Fruit fly (Drosophila melanogaster) whole organism, adult: ENCODE data around the gene CG11617.
A peak's percentile ranks its signal among the peaks of the same experiment; 100 is the strongest.

Source experiments
- CG11617 ChIP-seq: fragments of 200-800 bp; sonication (Bioruptor generic); optimal IDR thresholded peaks from 2 replicates; lab custom pipeline; 2017; ENCODE audit warnings: mild to moderate bottlenecking, missing biosample characterization, missing genetic modification reagents, missing genetic modification characterization
- CG12768 ChIP-seq: fragments of 200-800 bp; sonication (Bioruptor generic); optimal IDR thresholded peaks from 2 replicates; lab custom pipeline; 2017; ENCODE audit warnings: missing biosample characterization, missing genetic modification characterization, mild to moderate bottlenecking, moderate library complexity, missing genetic modification reagents
- CG14711 ChIP-seq: fragments of 200-800 bp; sonication (Bioruptor generic); optimal IDR thresholded peaks from 2 replicates; lab custom pipeline; 2018; ENCODE audit warnings: missing biosample characterization, mild to moderate bottlenecking, missing genetic modification characterization, moderate library complexity
- CG1620 ChIP-seq: fragments of 200-800 bp; sonication (Bioruptor generic); optimal IDR thresholded peaks from 2 replicates; lab custom pipeline; 2016; ENCODE audit warnings: missing biosample characterization, missing genetic modification characterization
- CG33017 ChIP-seq: fragments of 200-800 bp; sonication (Bioruptor generic); optimal IDR thresholded peaks from 2 replicates; lab custom pipeline; 2018; ENCODE audit warnings: missing biosample characterization, mild to moderate bottlenecking, missing genetic modification characterization, moderate library complexity
- CG5204 ChIP-seq: fragments of 200-800 bp; sonication (Bioruptor generic); optimal IDR thresholded peaks from 2 replicates; lab custom pipeline; 2016; ENCODE audit warnings: missing biosample characterization, missing genetic modification characterization
- CG7045 ChIP-seq: fragments of 200-800 bp; sonication (Bioruptor generic); optimal IDR thresholded peaks from 2 replicates; lab custom pipeline; 2017; ENCODE audit warnings: missing biosample characterization, mild to moderate bottlenecking, missing genetic modification characterization
- CG7101 ChIP-seq: fragments of 200-800 bp; sonication (Bioruptor generic); optimal IDR thresholded peaks from 2 replicates; lab custom pipeline; 2018; ENCODE audit warnings: missing biosample characterization, mild to moderate bottlenecking, missing genetic modification characterization, moderate library complexity
- Clk ChIP-seq: fragments of 200-800 bp; sonication (Bioruptor generic); optimal IDR thresholded peaks from 2 replicates; lab custom pipeline; 2017; ENCODE audit warnings: missing biosample characterization, missing genetic modification characterization
- Crg-1 ChIP-seq: fragments of 200-800 bp; sonication (Bioruptor generic); optimal IDR thresholded peaks from 2 replicates; lab custom pipeline; 2016; ENCODE audit warnings: missing biosample characterization, missing genetic modification characterization
- Hr96 ChIP-seq: fragments of 200-800 bp; sonication (Bioruptor generic); optimal IDR thresholded peaks from 2 replicates; lab custom pipeline; 2016; ENCODE audit warnings: missing biosample characterization, missing genetic modification characterization
- Mnt ChIP-seq: fragments of 200-800 bp; sonication (Bioruptor generic); optimal IDR thresholded peaks from 2 replicates; lab custom pipeline; 2016; ENCODE audit warnings: missing biosample characterization, mild to moderate bottlenecking, missing genetic modification characterization
- bab1 ChIP-seq: fragments of 200-800 bp; sonication (Bioruptor generic); optimal IDR thresholded peaks from 3 replicates; lab custom pipeline; 2019; ENCODE audit warnings: missing biosample characterization, mild to moderate bottlenecking, missing genetic modification characterization, moderate library complexity
- cic ChIP-seq: fragments of 200-800 bp; sonication (Bioruptor generic); optimal IDR thresholded peaks from 2 replicates; lab custom pipeline; 2017; ENCODE audit warnings: missing biosample characterization, mild to moderate bottlenecking, missing genetic modification characterization, moderate library complexity
- cnc ChIP-seq, 2 experiments: fragments of >200 bp; optimal IDR thresholded peaks; 2 replicates each; lab custom pipeline; 2017
- kay ChIP-seq: fragments of 200-800 bp; sonication (Bioruptor generic); peaks from one replicate; lab custom pipeline; 2016; ENCODE audit warnings: missing biosample characterization, missing genetic modification characterization, borderline replicate concordance
- ovo ChIP-seq: fragments of 200-800 bp; sonication (Bioruptor generic); optimal IDR thresholded peaks from 2 replicates; lab custom pipeline; 2016; ENCODE audit warnings: missing biosample characterization, missing genetic modification characterization
- pad ChIP-seq: fragments of 200-800 bp; sonication (Bioruptor generic); optimal IDR thresholded peaks from 3 replicates; lab custom pipeline; 2017; ENCODE audit warnings: missing biosample characterization, missing genetic modification characterization, mild to moderate bottlenecking, moderate library complexity, missing genetic modification reagents
- tj ChIP-seq: fragments of 200-800 bp; sonication (Bioruptor generic); optimal IDR thresholded peaks from 3 replicates; lab custom pipeline; 2017; ENCODE audit warnings: missing biosample characterization, mild to moderate bottlenecking, missing genetic modification characterization, moderate library complexity
- toe ChIP-seq: fragments of 200-800 bp; sonication (Bioruptor generic); optimal IDR thresholded peaks from 2 replicates; lab custom pipeline; 2016; ENCODE audit warnings: missing biosample characterization, missing genetic modification characterization

Gene CG11617

DNA sequence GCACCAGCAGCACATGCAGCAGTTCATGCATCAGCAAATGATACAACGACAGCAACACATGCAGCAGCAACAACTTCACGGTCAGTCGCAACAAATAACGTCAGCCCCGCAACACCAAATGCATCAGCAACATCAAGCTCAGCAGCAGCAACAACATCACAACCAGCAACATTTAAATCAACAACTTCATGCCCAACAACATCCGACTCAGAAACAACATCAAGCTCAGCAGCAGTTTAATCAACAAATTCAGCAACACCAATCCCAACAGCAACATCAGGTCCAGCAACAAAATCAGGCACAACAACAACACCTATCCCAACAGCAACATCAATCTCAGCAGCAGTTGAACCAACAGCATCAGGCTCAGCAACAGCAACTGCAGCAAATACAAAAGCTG, 11.4 kb downstream of the CG11617 start:
- TF ChIP-seq toe (GFP tag; lab: Kevin White, UChicago) = no peak
- TF ChIP-seq CG11617 = no peak
- TF ChIP-seq cnc (optimal IDR thresholded peaks at IDR 0.05; lab: Kevin White, UChicago) = no peak

DNA sequence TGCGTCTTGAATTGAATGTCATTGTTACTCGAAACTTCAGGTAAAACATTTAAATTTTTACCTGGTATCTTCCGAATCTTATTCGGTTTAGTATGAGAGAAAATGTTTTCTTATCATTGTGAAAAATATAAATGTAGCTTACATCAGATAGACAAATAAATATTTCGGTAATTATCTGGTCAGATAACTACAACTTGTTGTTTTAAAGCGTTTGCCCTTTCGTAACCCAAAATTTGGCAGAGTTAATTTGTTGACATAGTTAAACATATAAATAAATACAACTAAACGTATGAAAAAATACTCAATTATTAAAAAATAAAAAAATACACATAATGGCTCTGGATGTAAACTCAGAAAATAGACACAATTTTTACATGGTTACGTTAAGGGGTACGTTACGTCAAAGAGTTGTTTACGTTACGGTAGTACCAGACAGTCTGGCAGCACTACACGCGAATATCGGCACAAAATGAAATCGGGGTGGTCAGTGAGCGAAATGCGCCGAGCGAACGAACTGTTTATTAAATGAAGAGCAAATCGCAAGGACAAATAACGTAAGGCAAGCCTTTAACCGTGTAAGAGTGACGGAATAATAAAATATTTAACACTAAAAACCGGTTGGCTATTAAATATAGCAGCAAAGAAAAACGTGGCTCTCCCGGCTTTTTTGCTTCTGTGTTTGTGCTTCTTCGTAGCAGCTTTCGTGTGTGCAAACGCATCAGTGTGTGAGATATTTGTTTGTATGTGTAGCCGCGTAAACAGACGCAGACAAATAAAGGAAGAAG, 24.5 kb downstream of the CG11617 start:
- TF ChIP-seq CG7045 (GFP tag; lab: Kevin White, UChicago) (peak; percentile 19), CG11617 (no peak), Hr96 (no peak), Clk (GFP tag; lab: Kevin White, UChicago) (no peak), toe (GFP tag; lab: Kevin White, UChicago) (no peak), CG14711 (tag; lab: Kevin White, UChicago) (no peak), ovo (GFP tag; lab: Kevin White, UChicago) (no peak), CG5204 (GFP tag; lab: Kevin White, UChicago) (no peak), CG12768 (GFP tag; lab: Kevin White, UChicago) (peak; percentile 5), CG7101 (tag; lab: Kevin White, UChicago) (no peak), pad (peak; percentile 35), kay (GFP tag; lab: Kevin White, UChicago) (peak; percentile 93), cnc (optimal IDR thresholded peaks at IDR 0.05; lab: Kevin White, UChicago) (no peak), CG33017 (no peak), tj (GFP tag; lab: Kevin White, UChicago) (peak; percentile 12), Mnt (peak; percentile 77), Crg-1 (peak; percentile 5), bab1 (peak; percentile 13), CG1620 (GFP tag; lab: Kevin White, UChicago) (no peak), cic (GFP tag; lab: Kevin White, UChicago) (peak; percentile 61)

DNA sequence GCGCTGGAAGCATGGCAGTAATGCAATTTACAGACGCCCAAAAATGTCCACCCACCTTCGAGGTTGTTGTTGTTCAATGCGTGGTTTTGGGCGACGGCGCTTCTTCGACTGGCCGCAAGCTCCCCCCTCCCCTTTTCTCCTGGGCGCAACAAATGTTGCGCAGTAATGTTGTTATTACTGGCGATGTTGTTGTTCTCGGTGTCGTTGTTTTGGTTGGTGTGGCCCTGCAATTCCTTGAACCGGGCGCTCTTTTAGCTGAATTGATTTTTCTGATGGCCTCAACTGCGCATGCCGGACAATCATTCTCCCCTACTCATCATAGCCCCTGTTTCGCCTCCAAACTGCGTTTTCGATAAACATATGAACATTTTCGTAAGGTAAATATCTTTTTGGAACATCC, 26.1 kb downstream of the CG11617 start:
- TF ChIP-seq cnc (optimal IDR thresholded peaks at IDR 0.05; lab: Kevin White, UChicago) (peak in 1 of 2 experiments; percentile 42), tj (GFP tag; lab: Kevin White, UChicago) (peak; percentile 1), CG33017 (no peak)

DNA sequence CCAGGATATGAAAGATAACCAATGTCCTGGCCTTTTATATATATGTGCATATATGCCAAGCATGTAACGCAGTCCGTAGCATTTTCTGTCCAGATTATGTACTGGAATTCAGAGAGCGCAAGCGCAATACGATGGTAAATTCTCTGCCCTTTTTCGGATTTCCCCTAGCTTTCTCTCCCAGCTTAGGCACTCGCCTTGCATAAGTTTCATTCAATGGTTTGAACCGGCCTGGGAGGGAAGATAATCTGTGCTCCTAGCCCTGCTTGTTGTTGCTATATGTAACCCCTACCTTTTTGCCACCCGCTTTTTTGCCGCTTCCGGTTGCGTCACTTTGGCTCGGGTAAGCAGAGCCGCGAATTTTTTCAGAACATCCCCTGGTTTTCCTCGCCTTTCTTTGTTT, 28.0 kb downstream of the CG11617 start:
- TF ChIP-seq ovo (GFP tag; lab: Kevin White, UChicago) = no peak
- TF ChIP-seq pad = peak; percentile 46

DNA sequence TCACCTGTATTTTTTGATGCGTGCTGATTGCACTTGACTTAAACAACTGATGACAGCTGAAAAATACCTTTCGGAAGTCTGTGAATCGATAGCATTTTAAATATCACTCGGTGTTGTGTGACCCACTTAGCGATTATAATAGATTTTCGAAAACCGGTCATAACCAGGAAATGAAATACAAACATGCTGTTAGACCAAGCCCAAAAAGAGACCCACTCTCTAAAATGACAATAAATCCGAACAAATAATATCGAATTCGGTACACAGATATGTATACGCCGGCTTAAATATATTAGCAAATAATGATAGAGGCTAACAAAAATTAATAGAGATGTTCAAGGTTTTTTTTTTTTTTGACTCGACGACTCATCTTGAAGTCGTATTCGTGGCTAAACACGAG, 31.4 kb downstream of the CG11617 start:
- TF ChIP-seq CG5204 (GFP tag; lab: Kevin White, UChicago) (no peak), toe (GFP tag; lab: Kevin White, UChicago) (no peak), pad (no peak), kay (GFP tag; lab: Kevin White, UChicago) (peak; percentile 73), CG11617 (no peak)

DNA sequence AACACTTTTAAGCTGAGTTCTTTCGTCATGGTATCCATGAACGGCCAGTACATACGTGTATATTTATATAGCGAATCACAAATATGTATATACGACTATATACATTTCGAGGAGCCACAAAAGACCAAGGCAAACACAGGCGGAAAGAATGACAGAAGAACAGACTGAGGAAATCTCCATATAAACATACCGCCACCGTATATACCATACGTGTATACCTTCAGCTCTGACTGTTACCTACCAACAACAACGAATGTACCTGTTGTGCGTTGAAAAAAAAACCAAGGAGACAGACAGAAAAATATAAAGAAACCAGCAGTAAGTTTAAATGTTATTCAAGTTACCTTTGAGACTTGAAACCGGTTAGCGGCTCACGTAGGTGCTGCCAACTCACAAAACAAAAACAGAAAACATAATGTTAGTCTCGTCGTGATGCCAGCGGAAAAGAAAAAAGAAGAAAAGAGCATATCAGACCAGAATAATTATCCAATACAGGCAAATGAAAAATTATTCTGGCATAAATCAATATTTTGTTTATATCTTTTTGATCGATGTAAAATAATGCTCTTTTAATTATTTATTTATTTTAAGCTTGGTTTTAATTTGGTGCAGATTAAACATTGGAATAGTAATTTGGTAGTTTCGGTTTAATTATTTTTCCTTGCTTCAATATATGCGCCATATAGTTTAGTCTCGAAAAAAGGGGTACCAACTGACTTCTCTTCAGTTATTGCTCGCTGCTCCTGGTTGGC, 35.4 kb downstream of the CG11617 start:
- TF ChIP-seq Clk (GFP tag; lab: Kevin White, UChicago) (no peak), CG1620 (GFP tag; lab: Kevin White, UChicago) (no peak), bab1 (no peak), cic (GFP tag; lab: Kevin White, UChicago) (no peak), toe (GFP tag; lab: Kevin White, UChicago) (no peak), CG14711 (tag; lab: Kevin White, UChicago) (no peak)

DNA sequence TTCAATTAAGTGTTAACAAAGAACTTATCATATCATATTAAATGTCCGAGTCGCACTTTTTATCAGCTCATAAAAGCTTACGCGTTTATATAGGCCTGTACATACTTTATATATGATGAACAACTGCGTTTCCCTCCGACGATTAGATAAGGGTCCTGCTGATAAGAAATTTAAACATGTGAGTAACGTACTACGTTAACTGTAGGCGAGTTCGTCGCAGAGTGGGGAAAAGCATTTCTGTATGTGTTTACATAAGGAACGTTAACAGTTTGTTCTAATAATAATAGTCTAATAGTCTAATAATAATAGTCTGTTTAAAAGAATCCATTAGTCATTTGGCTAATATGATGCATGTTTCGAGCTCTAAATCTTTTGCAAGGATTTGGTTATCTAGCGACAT, 36.7 kb downstream of the CG11617 start:
- TF ChIP-seq CG11617 (no peak), CG12768 (GFP tag; lab: Kevin White, UChicago) (peak; percentile 17), kay (GFP tag; lab: Kevin White, UChicago) (peak; percentile 89), Crg-1 (no peak), bab1 (peak; percentile 1), CG33017 (no peak), cic (GFP tag; lab: Kevin White, UChicago) (peak; percentile 69)
